In the genomic region with DNA sequence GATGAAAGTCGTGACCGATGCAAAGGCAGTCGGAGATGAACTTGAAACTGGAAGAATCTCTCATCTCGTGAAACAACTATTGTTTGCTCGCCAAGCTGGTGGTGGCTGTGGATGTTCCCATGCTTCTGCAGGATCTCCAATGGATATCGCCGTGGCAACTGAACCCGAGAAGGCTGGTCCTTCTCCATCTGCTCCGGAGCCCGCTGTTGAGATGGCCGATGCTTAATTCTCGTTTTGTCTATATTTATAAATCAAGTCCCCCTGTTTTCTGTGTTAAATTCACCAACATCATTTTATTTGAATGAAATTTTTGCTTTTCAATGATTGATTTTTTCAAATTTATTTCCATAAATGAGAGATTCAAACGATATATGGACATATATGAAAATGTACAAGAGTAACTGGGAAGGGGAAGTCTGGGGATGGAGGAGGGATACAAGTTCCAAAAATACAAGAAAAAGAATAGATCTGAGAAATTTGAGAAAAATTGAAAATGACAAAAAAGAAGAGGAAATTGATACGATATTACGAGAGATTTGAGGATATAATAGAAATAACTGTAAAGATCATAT, we compare ENCODE assay signal across 2 worm cellular contexts.
TF ChIP-seq lines count a peak whose summit lies in the region.

No protein-coding gene starts in this region.

TF ChIP-seq in whole organism, L4 larva, 104 proteins besides CTCF, POLR2A, EP300 and RAD21 (continued from another document):
- peak; percentile 29 for TF ChIP-seq dve-1 (tag; optimal IDR thresholded peaks at IDR 0.05; lab: Kevin White, UChicago; ENCODE audit: insufficient read depth)
- TF ChIP-seq nhr-111 (GFP tag; optimal IDR thresholded peaks at IDR 0.05; lab: Kevin White, UChicago): no peak
- TF ChIP-seq ceh-82 (tag; optimal IDR thresholded peaks at IDR 0.05; lab: Kevin White, UChicago): no peak
- peak; percentile 52 for TF ChIP-seq aha-1 (tag; lab: Kevin White, UChicago)
- peak; percentile 31 for TF ChIP-seq nhr-102 (tag; optimal IDR thresholded peaks at IDR 0.05; lab: Kevin White, UChicago)

TF ChIP-seq in whole organism, young adult, 124 proteins besides CTCF, POLR2A, EP300 and RAD21 (continued from another document):
- no peak for TF ChIP-seq tbx-9 (tag; optimal IDR thresholded peaks at IDR 0.05; lab: Kevin White, UChicago; ENCODE audit: borderline replicate concordance)
- TF ChIP-seq Y95B8A.8 (GFP tag; IDR thresholded peaks at IDR 0.05; lab: Robert Waterston, UW): no peak
- no peak for TF ChIP-seq lag-1 (GFP tag; IDR thresholded peaks at IDR 0.05; lab: Robert Waterston, UW)
- peak; percentile 81 for TF ChIP-seq repo-1 (tag; optimal IDR thresholded peaks at IDR 0.05; lab: Kevin White, UChicago)
- no peak for TF ChIP-seq K12H6.12 (tag; optimal IDR thresholded peaks at IDR 0.05; lab: Kevin White, UChicago)
- no peak for TF ChIP-seq ceh-79 (tag; optimal IDR thresholded peaks at IDR 0.05; lab: Kevin White, UChicago)
- TF ChIP-seq mcd-1 (GFP tag; IDR thresholded peaks at IDR 0.05; lab: Robert Waterston, UW): no peak
- no peak for TF ChIP-seq F39B2.1 (GFP tag; IDR thresholded peaks at IDR 0.05; lab: Robert Waterston, UW)
- TF ChIP-seq ZK185.1 (tag; optimal IDR thresholded peaks at IDR 0.05; lab: Kevin White, UChicago; ENCODE audit: poor library complexity, severe bottlenecking): no peak
- no peak for TF ChIP-seq ztf-6 (GFP tag; IDR thresholded peaks at IDR 0.05; lab: Robert Waterston, UW)
- peak; percentile 32; the same call in 1 of the 2 replicates for TF ChIP-seq Y53F4B.3 (GFP tag; IDR thresholded peaks at IDR 0.05; lab: Robert Waterston, UW)
- TF ChIP-seq K11D2.4 (GFP tag; IDR thresholded peaks at IDR 0.05; lab: Robert Waterston, UW): no peak
- TF ChIP-seq B0336.3 (GFP tag; IDR thresholded peaks at IDR 0.05; lab: Robert Waterston, UW): peak; percentile 73; the same call in 1 of the 2 replicates
- no peak for TF ChIP-seq rpc-1 (optimal IDR thresholded peaks at IDR 0.05; lab: Kevin White, UChicago)
- no peak for TF ChIP-seq rpc-1 (tag; optimal IDR thresholded peaks at IDR 0.05; lab: Kevin White, UChicago)
- no peak for TF ChIP-seq madf-6 (GFP tag; IDR thresholded peaks at IDR 0.05; lab: Robert Waterston, UW)
- TF ChIP-seq hsf-1 (GFP tag; IDR thresholded peaks at IDR 0.05; lab: Robert Waterston, UW): no peak
- TF ChIP-seq ztf-25 (GFP tag; IDR thresholded peaks at IDR 0.05; lab: Robert Waterston, UW): no peak
- no peak for TF ChIP-seq dpl-1 (GFP tag; optimal IDR thresholded peaks at IDR 0.05; lab: Kevin White, UChicago)
- TF ChIP-seq him-1 (tag; optimal IDR thresholded peaks at IDR 0.05; lab: Kevin White, UChicago): no peak
- no peak for TF ChIP-seq nhr-120 (GFP tag; IDR thresholded peaks at IDR 0.05; lab: Robert Waterston, UW)
- no peak for TF ChIP-seq chd-7 (tag; optimal IDR thresholded peaks at IDR 0.05; lab: Kevin White, UChicago)
- TF ChIP-seq ztf-28 (GFP tag; IDR thresholded peaks at IDR 0.05; lab: Robert Waterston, UW): no peak
- no peak for TF ChIP-seq T26A5.8 (tag; optimal IDR thresholded peaks at IDR 0.05; lab: Kevin White, UChicago)
- no peak for TF ChIP-seq mes-4 (tag; optimal IDR thresholded peaks at IDR 0.05; lab: Kevin White, UChicago)
- TF ChIP-seq ceh-100 (GFP tag; IDR thresholded peaks at IDR 0.05; lab: Robert Waterston, UW): no peak
- TF ChIP-seq efl-1 (GFP tag; optimal IDR thresholded peaks at IDR 0.05; lab: Kevin White, UChicago): no peak
- TF ChIP-seq rcor-1 (GFP tag; IDR thresholded peaks at IDR 0.05; lab: Robert Waterston, UW): no peak
- TF ChIP-seq B0019.2 (GFP tag; conservative IDR thresholded peaks at IDR 0.05; lab: Robert Waterston, UW): no peak
- TF ChIP-seq rec-8 (tag; optimal IDR thresholded peaks at IDR 0.05; lab: Kevin White, UChicago): no peak
- no peak for TF ChIP-seq sptf-2 (GFP tag; optimal IDR thresholded peaks at IDR 0.05; lab: Kevin White, UChicago)
- TF ChIP-seq gei-17 (GFP tag; optimal IDR thresholded peaks at IDR 0.05; lab: Kevin White, UChicago): no peak
- TF ChIP-seq attf-6 (GFP tag; IDR thresholded peaks at IDR 0.05; lab: Robert Waterston, UW): peak; percentile 30; the same call in 1 of the 2 replicates
- no peak for TF ChIP-seq ztf-3 (GFP tag; optimal IDR thresholded peaks at IDR 0.05; lab: Kevin White, UChicago)
- TF ChIP-seq F57A8.1 (GFP tag; optimal IDR thresholded peaks at IDR 0.05; lab: Kevin White, UChicago): no peak
- TF ChIP-seq sea-2 (GFP tag; IDR thresholded peaks at IDR 0.05; lab: Robert Waterston, UW): no peak
- no peak for TF ChIP-seq madf-10 (tag; optimal IDR thresholded peaks at IDR 0.05; lab: Kevin White, UChicago)
- no peak for TF ChIP-seq ztf-26 (tag; optimal IDR thresholded peaks at IDR 0.05; lab: Kevin White, UChicago)
- 0 out of 2 replicates have a peak, but pooled peaks have one; percentile 14 for TF ChIP-seq C06A6.2 (GFP tag; conservative IDR thresholded peaks at IDR 0.05; lab: Robert Waterston, UW)
- no peak for TF ChIP-seq ceh-91 (GFP tag; IDR thresholded peaks at IDR 0.05; lab: Robert Waterston, UW)
- no peak for TF ChIP-seq lin-54 (GFP tag; optimal IDR thresholded peaks at IDR 0.05; lab: Kevin White, UChicago)
- TF ChIP-seq ceh-58 (GFP tag; IDR thresholded peaks at IDR 0.05; lab: Robert Waterston, UW): no peak
- no peak for TF ChIP-seq cebp-1 (GFP tag; IDR thresholded peaks at IDR 0.05; lab: Robert Waterston, UW)
- TF ChIP-seq cebp-1 (tag; optimal IDR thresholded peaks at IDR 0.05; lab: Kevin White, UChicago): no peak
- peak; percentile 70; the same call in 1 of the 2 replicates for TF ChIP-seq Y53G8AR.9 (GFP tag; conservative IDR thresholded peaks at IDR 0.05; lab: Robert Waterston, UW)
- no peak for TF ChIP-seq T07F8.4 (tag; optimal IDR thresholded peaks at IDR 0.05; lab: Kevin White, UChicago)
- TF ChIP-seq lsl-1 (GFP tag; optimal IDR thresholded peaks at IDR 0.05; lab: Kevin White, UChicago): no peak
- no peak for TF ChIP-seq zfh-2 (GFP tag; conservative IDR thresholded peaks at IDR 0.05; lab: Robert Waterston, UW)
- TF ChIP-seq let-526 (GFP tag; IDR thresholded peaks at IDR 0.05; lab: Robert Waterston, UW): no peak
- TF ChIP-seq snpc-4 (GFP tag; optimal IDR thresholded peaks at IDR 0.05; lab: Kevin White, UChicago): peak; percentile 57
- TF ChIP-seq snpc-4 (tag; optimal IDR thresholded peaks at IDR 0.05; lab: Kevin White, UChicago): peak in 1 of 4 experiments; percentile 57
- no peak for TF ChIP-seq nfya-1 (tag; optimal IDR thresholded peaks at IDR 0.05; lab: Kevin White, UChicago; ENCODE audit: borderline replicate concordance, insufficient read depth)
- TF ChIP-seq ceh-27 (GFP tag; optimal IDR thresholded peaks at IDR 0.05; lab: Kevin White, UChicago): no peak
- TF ChIP-seq ama-1 (optimal IDR thresholded peaks at IDR 0.05; lab: Kevin White, UChicago): no peak
- peak in 1 of 2 experiments; percentile 20 for TF ChIP-seq ama-1 (GFP tag; optimal IDR thresholded peaks at IDR 0.05; lab: Kevin White, UChicago)
- TF ChIP-seq hlh-12 (tag; optimal IDR thresholded peaks at IDR 0.05; lab: Kevin White, UChicago): no peak
- no peak for TF ChIP-seq cebp-2 (GFP tag; IDR thresholded peaks at IDR 0.05; lab: Robert Waterston, UW)
- no peak for TF ChIP-seq aptf-2 (GFP tag; conservative IDR thresholded peaks at IDR 0.05; lab: Robert Waterston, UW)
- TF ChIP-seq pha-4 (tag; optimal IDR thresholded peaks at IDR 0.05; lab: Kevin White, UChicago): no peak
- no peak for TF ChIP-seq mel-28 (tag; optimal IDR thresholded peaks at IDR 0.05; lab: Kevin White, UChicago; ENCODE audit: borderline replicate concordance)
- no peak for TF ChIP-seq aptf-3 (GFP tag; IDR thresholded peaks at IDR 0.05; lab: Robert Waterston, UW)
- TF ChIP-seq bed-2 (GFP tag; IDR thresholded peaks at IDR 0.05; lab: Robert Waterston, UW): no peak
- TF ChIP-seq nhr-90 (tag; optimal IDR thresholded peaks at IDR 0.05; lab: Kevin White, UChicago): no peak
- TF ChIP-seq ccch-3 (GFP tag; optimal IDR thresholded peaks at IDR 0.05; lab: Kevin White, UChicago): no peak
- TF ChIP-seq attf-5 (GFP tag; optimal IDR thresholded peaks at IDR 0.05; lab: Kevin White, UChicago): no peak
- no peak for TF ChIP-seq unc-62 (GFP tag; optimal IDR thresholded peaks at IDR 0.05; lab: Kevin White, UChicago)
